Worm (Caenorhabditis elegans) whole organism, L4/young adult: ENCODE data around the gene Y42A5A.1.

Experiments used
- W03F9.2 ChIP-seq: fragments of 150-350 bp; optimal IDR thresholded peaks from 2 replicates; lab custom pipeline; 2014; ENCODE audit warnings: missing biosample characterization, missing genetic modification characterization
- dao-5 ChIP-seq: sonication (generic microtip); optimal IDR thresholded peaks from 2 replicates; lab custom pipeline; 2016; ENCODE audit warnings: missing genotype, missing genetic modification characterization, moderate library complexity, missing compliant biosample characterization
- him-1 ChIP-seq: sonication (generic microtip); optimal IDR thresholded peaks from 2 replicates; lab custom pipeline; 2016; ENCODE audit warnings: missing genotype, missing genetic modification reagents, missing genetic modification characterization, missing compliant biosample characterization

- TF ChIP-seq him-1 (tag; lab: Kevin White, UChicago) (no peak), dao-5 (tag; lab: Kevin White, UChicago) (no peak), W03F9.2 (no peak)
Observed at ce11 chrV:11059180-11059579, 28.6 kb upstream of the Y42A5A.1 start, which contains the start of gene T04C12.1.
